Fruit fly (Drosophila melanogaster) Kc167 (cell line): ENCODE results near the gene Gcat.

ENCODE experiments used
- Myc ChIP-seq: fragments of >200 bp; optimal IDR thresholded peaks from 2 replicates; lab custom pipeline; 2017; ENCODE audit warnings: missing external identifiers
- Sin3A ChIP-seq: fragments of >200 bp; optimal IDR thresholded peaks from 2 replicates; lab custom pipeline; 2018; ENCODE audit warnings: missing external identifiers
- h ChIP-seq: fragments of >200 bp; optimal IDR thresholded peaks from 3 replicates; lab custom pipeline; 2018; ENCODE audit warnings: missing external identifiers
- insv ChIP-seq: fragments of >200 bp; optimal IDR thresholded peaks from 3 replicates; lab custom pipeline; 2018; ENCODE audit warnings: missing external identifiers
- psq ChIP-seq: fragments of >200 bp; optimal IDR thresholded peaks from 2 replicates; lab custom pipeline; 2017; ENCODE audit warnings: missing external identifiers
- ttk ChIP-seq: sonication (Bioruptor generic); optimal IDR thresholded peaks from 2 replicates; lab custom pipeline; 2017; ENCODE audit warnings: missing external identifiers

- TF ChIP-seq Myc (lab: Kevin White, UChicago) = no peak
- no peak for TF ChIP-seq h (lab: Kevin White, UChicago)
- no peak for TF ChIP-seq psq
- no peak for TF ChIP-seq Sin3A (lab: Kevin White, UChicago)
- no peak for TF ChIP-seq ttk
- TF ChIP-seq insv (lab: Kevin White, UChicago) = no peak
Measured at dm6 chr3L:11777348-11777958, 23.2 kb downstream of the Gcat start.
